Worm (Caenorhabditis elegans): Measurements from ENCODE around the gene C48B4.3.

Gene C48B4.3

ce11 chrIII:9564410-9564809 is 17.8 kb downstream of the C48B4.3 start, which contains the start of gene C48B4.10:
C48B4.10 (minus strand) TSS chrIII:9564510.
- TF ChIP-seq lin-11 (tag; optimal IDR thresholded peaks at IDR 0.05) (no peak), ceh-31 (tag; optimal IDR thresholded peaks at IDR 0.05) (no peak), ceh-22 (tag; optimal IDR thresholded peaks at IDR 0.05) (no peak), ets-4 (tag; optimal IDR thresholded peaks at IDR 0.05) (no peak), unc-42 (tag; optimal IDR thresholded peaks at IDR 0.05) (no peak), C38D4.7 (GFP tag; optimal IDR thresholded peaks at IDR 0.05) (no peak)

ce11 chrIII:9563235-9563634 is 19.0 kb downstream of the C48B4.3 start, which contains the start of gene C48B4.9:
C48B4.9 (minus strand) TSS chrIII:9563335.
- TF ChIP-seq lim-6 (tag; optimal IDR thresholded peaks at IDR 0.05) (no peak), ama-1 (optimal IDR thresholded peaks at IDR 0.05) (no peak), unc-86 (tag; optimal IDR thresholded peaks at IDR 0.05) (no peak), sdc-2 (tag; optimal IDR thresholded peaks at IDR 0.05) (no peak), fkh-10 (GFP tag; optimal IDR thresholded peaks at IDR 0.05) (no peak), elt-4 (tag; optimal IDR thresholded peaks at IDR 0.05) (no peak), hlh-13 (GFP tag; optimal IDR thresholded peaks at IDR 0.05) (no peak), mec-3 (tag; optimal IDR thresholded peaks at IDR 0.05; ENCODE audit: borderline replicate concordance) (no peak), ceh-48 (tag; optimal IDR thresholded peaks at IDR 0.05) (no peak), K09A11.1 (tag; optimal IDR thresholded peaks at IDR 0.05; ENCODE audit: insufficient read depth) (no peak), ref-2 (tag; optimal IDR thresholded peaks at IDR 0.05) (no peak), pha-4 (tag; optimal IDR thresholded peaks at IDR 0.05) (no peak), ets-4 (tag; optimal IDR thresholded peaks at IDR 0.05) (no peak), hlh-30 (tag; optimal IDR thresholded peaks at IDR 0.05; ENCODE audit: insufficient read depth) (no peak), ceh-31 (tag; optimal IDR thresholded peaks at IDR 0.05) (no peak), C08G9.2 (tag; optimal IDR thresholded peaks at IDR 0.05) (no peak), fkh-6 (tag; optimal IDR thresholded peaks at IDR 0.05) (no peak), npax-4 (tag; optimal IDR thresholded peaks at IDR 0.05) (no peak)

- TF ChIP-seq ets-4 (tag; optimal IDR thresholded peaks at IDR 0.05): no peak
- no peak for TF ChIP-seq zip-5 (tag; optimal IDR thresholded peaks at IDR 0.05)
- no peak for TF ChIP-seq madf-2 (tag; optimal IDR thresholded peaks at IDR 0.05)
- no peak for TF ChIP-seq pax-1 (tag; optimal IDR thresholded peaks at IDR 0.05)
- no peak for TF ChIP-seq F13H6.1 (tag; optimal IDR thresholded peaks at IDR 0.05)
- no peak for TF ChIP-seq sox-4 (tag; optimal IDR thresholded peaks at IDR 0.05)
- TF ChIP-seq K09A11.1 (tag; optimal IDR thresholded peaks at IDR 0.05; ENCODE audit: insufficient read depth): no peak
- no peak for TF ChIP-seq odd-2 (tag; optimal IDR thresholded peaks at IDR 0.05)
- TF ChIP-seq npax-4 (tag; optimal IDR thresholded peaks at IDR 0.05): no peak
- no peak for TF ChIP-seq K02D7.2 (tag; optimal IDR thresholded peaks at IDR 0.05)
- TF ChIP-seq ceh-2 (tag; optimal IDR thresholded peaks at IDR 0.05): no peak
- TF ChIP-seq Y22D7AL.16 (tag; optimal IDR thresholded peaks at IDR 0.05): no peak
- no peak for TF ChIP-seq dmd-4 (tag; optimal IDR thresholded peaks at IDR 0.05; ENCODE audit: borderline replicate concordance)
- TF ChIP-seq lim-6 (tag; optimal IDR thresholded peaks at IDR 0.05): no peak
- TF ChIP-seq che-1 (tag; optimal IDR thresholded peaks at IDR 0.05): no peak
- no peak for TF ChIP-seq tbx-2 (tag; optimal IDR thresholded peaks at IDR 0.05)
- no peak for TF ChIP-seq pat-9 (tag; optimal IDR thresholded peaks at IDR 0.05)
Observed at ce11 chrIII:9561158-9561557, 21.0 kb downstream of the C48B4.3 start, which contains the start of gene C48B4.8. C48B4.8 (minus strand) TSS chrIII:9561258.

ce11 chrIII:9559381-9559881 is 22.8 kb downstream of the C48B4.3 start, which contains the start of gene C48B4.7:
C48B4.7 (minus strand) TSS chrIII:9559431.
- TF ChIP-seq ceh-24 (tag; optimal IDR thresholded peaks at IDR 0.05) (no peak), fax-1 (tag; optimal IDR thresholded peaks at IDR 0.05) (no peak), elt-4 (tag; optimal IDR thresholded peaks at IDR 0.05) (no peak), C08G9.2 (tag; optimal IDR thresholded peaks at IDR 0.05) (no peak), ceh-48 (tag; optimal IDR thresholded peaks at IDR 0.05) (no peak), nhr-11 (tag; optimal IDR thresholded peaks at IDR 0.05) (no peak), ahr-1 (tag; optimal IDR thresholded peaks at IDR 0.05) (no peak), ceh-19 (GFP tag; optimal IDR thresholded peaks at IDR 0.05) (no peak), eyg-1 (tag; optimal IDR thresholded peaks at IDR 0.05) (no peak), tbx-2 (tag; optimal IDR thresholded peaks at IDR 0.05) (no peak), ceh-18 (tag; optimal IDR thresholded peaks at IDR 0.05) (no peak)
